Fruit fly (Drosophila melanogaster) whole organism, embryonic: ENCODE data around the gene CG31760.

Experiments
- B-H1 ChIP-seq: fragments of 200-800 bp; sonication (Bioruptor generic); IDR thresholded peaks from 3 replicates; pipeline ENCODE4 v1.3.6; 2022; ENCODE audit warnings: missing biosample characterization, missing genetic modification characterization
- CG10267 ChIP-seq: fragments of 200-800 bp; sonication (Bioruptor generic); optimal IDR thresholded peaks from 2 replicates; lab custom pipeline; 2018; ENCODE audit warnings: missing biosample characterization, mild to moderate bottlenecking, missing genetic modification characterization, moderate library complexity
- CG10654 ChIP-seq: fragments of 200-800 bp; sonication (Bioruptor generic); optimal IDR thresholded peaks from 2 replicates; lab custom pipeline; 2016; ENCODE audit warnings: missing biosample characterization, missing genetic modification characterization
- CG11696 ChIP-seq: fragments of 200-800 bp; sonication (Bioruptor generic); IDR thresholded peaks from 2 replicates; pipeline ENCODE4 v1.3.6; 2022; ENCODE audit warnings: missing biosample characterization, missing genetic modification characterization
- CG13775 ChIP-seq: fragments of 200-800 bp; sonication (Bioruptor generic); optimal IDR thresholded peaks from 3 replicates; lab custom pipeline; 2017; ENCODE audit warnings: missing biosample characterization, mild to moderate bottlenecking, missing genetic modification characterization
- CG15514 ChIP-seq: fragments of 200-800 bp; sonication (Bioruptor generic); optimal IDR thresholded peaks from 3 replicates; lab custom pipeline; 2017; ENCODE audit warnings: missing biosample characterization, missing genetic modification characterization, mild to moderate bottlenecking, moderate library complexity, missing genetic modification reagents
- CG1603 ChIP-seq: fragments of 200-800 bp; sonication (Bioruptor generic); optimal IDR thresholded peaks from 2 replicates; lab custom pipeline; 2019; ENCODE audit warnings: missing biosample characterization, mild to moderate bottlenecking, missing genetic modification characterization, moderate library complexity
- CG17385 ChIP-seq: fragments of 200-800 bp; sonication (Bioruptor generic); optimal IDR thresholded peaks from 3 replicates; lab custom pipeline; 2018; ENCODE audit warnings: missing biosample characterization, mild to moderate bottlenecking, missing genetic modification characterization
- CG17612 ChIP-seq: fragments of 200-800 bp; sonication (Bioruptor generic); IDR thresholded peaks from 2 replicates; pipeline ENCODE4 v1.3.6; 2022; ENCODE audit warnings: missing biosample characterization, missing genetic modification characterization
- CG2116 ChIP-seq: fragments of 200-800 bp; sonication (Bioruptor generic); optimal IDR thresholded peaks from 3 replicates; lab custom pipeline; 2018; ENCODE audit warnings: missing biosample characterization, mild to moderate bottlenecking, missing genetic modification characterization
- CG2120 ChIP-seq: fragments of 200-800 bp; sonication (Bioruptor generic); optimal IDR thresholded peaks from 3 replicates; lab custom pipeline; 2016; ENCODE audit warnings: missing biosample characterization, missing genetic modification characterization
- CG2875 ChIP-seq: fragments of 200-800 bp; sonication (Bioruptor generic); optimal IDR thresholded peaks from 2 replicates; lab custom pipeline; 2017; ENCODE audit warnings: missing biosample characterization, mild to moderate bottlenecking, missing genetic modification characterization, missing genetic modification reagents
- CG30020 ChIP-seq: fragments of 200-800 bp; optimal IDR thresholded peaks from 2 replicates; lab custom pipeline; 2019; ENCODE audit warnings: missing biosample characterization, mild to moderate bottlenecking, missing genetic modification characterization, moderate library complexity
- CG31365 ChIP-seq: fragments of 200-800 bp; sonication (Bioruptor generic); optimal IDR thresholded peaks from 2 replicates; lab custom pipeline; 2018; ENCODE audit warnings: missing biosample characterization, mild to moderate bottlenecking, missing genetic modification characterization
- CG3281 ChIP-seq: fragments of 200-800 bp; sonication (Bioruptor generic); optimal IDR thresholded peaks from 3 replicates; lab custom pipeline; 2017; ENCODE audit warnings: missing biosample characterization, mild to moderate bottlenecking, missing genetic modification characterization
- CG34224 ChIP-seq: fragments of 200-800 bp; sonication (Bioruptor generic); IDR thresholded peaks from 3 replicates; pipeline ENCODE4 v1.3.6; 2022; ENCODE audit warnings: missing biosample characterization, missing genetic modification characterization; ENCODE audit not compliant: partially characterized antibody
- CG3847 ChIP-seq: fragments of 200-800 bp; sonication (Bioruptor generic); IDR thresholded peaks from 2 replicates; pipeline ENCODE4 v1.3.6; 2022; ENCODE audit warnings: missing biosample characterization, missing genetic modification characterization
- CG6254 ChIP-seq: fragments of 200-800 bp; sonication (Bioruptor generic); optimal IDR thresholded peaks from 3 replicates; lab custom pipeline; 2017; ENCODE audit warnings: mild to moderate bottlenecking, missing biosample characterization, missing genetic modification reagents, missing genetic modification characterization
- CG6765 ChIP-seq: fragments of 200-800 bp; sonication (Bioruptor generic); optimal IDR thresholded peaks from 3 replicates; lab custom pipeline; 2017; ENCODE audit warnings: missing biosample characterization, mild to moderate bottlenecking, missing genetic modification characterization
- CG6791 ChIP-seq: fragments of 200-800 bp; sonication (Bioruptor generic); IDR thresholded peaks from 3 replicates; pipeline ENCODE4 v1.3.6; 2022; ENCODE audit warnings: missing biosample characterization, missing genetic modification characterization; ENCODE audit not compliant: partially characterized antibody
- CG8089 ChIP-seq: fragments of 200-800 bp; sonication (Bioruptor generic); optimal IDR thresholded peaks from 3 replicates; lab custom pipeline; 2016; ENCODE audit warnings: missing biosample characterization, missing genetic modification characterization
- CG8388 ChIP-seq: fragments of 200-800 bp; sonication (Bioruptor generic); optimal IDR thresholded peaks from 2 replicates; lab custom pipeline; 2019; ENCODE audit warnings: missing biosample characterization, mild to moderate bottlenecking, missing genetic modification characterization, moderate library complexity
- Dbx ChIP-seq: fragments of 200-800 bp; sonication (Bioruptor generic); IDR thresholded peaks from 3 replicates; pipeline ENCODE4 v1.3.6; 2022; ENCODE audit warnings: missing biosample characterization, missing genetic modification characterization
- Fer3 ChIP-seq: fragments of 200-800 bp; sonication (Bioruptor generic); optimal IDR thresholded peaks from 2 replicates; lab custom pipeline; 2018; ENCODE audit warnings: missing biosample characterization, mild to moderate bottlenecking, missing genetic modification characterization, moderate library complexity
- Hr3 ChIP-seq: fragments of 200-800 bp; sonication (Bioruptor generic); optimal IDR thresholded peaks from 3 replicates; lab custom pipeline; 2016; ENCODE audit warnings: missing biosample characterization, missing genetic modification characterization
- Mad ChIP-seq: fragments of 200-800 bp; sonication (Bioruptor generic); optimal IDR thresholded peaks from 2 replicates; lab custom pipeline; 2016; ENCODE audit warnings: missing biosample characterization, missing genetic modification characterization
- Med ChIP-seq: fragments of 200-800 bp; sonication (Bioruptor generic); peaks from one replicate; lab custom pipeline; 2016; ENCODE audit warnings: missing biosample characterization, missing genetic modification characterization, mild to moderate bottlenecking, inconsistent platforms, moderate library complexity
- PHDP ChIP-seq: fragments of 200-800 bp; sonication (Bioruptor generic); optimal IDR thresholded peaks from 3 replicates; lab custom pipeline; 2018; ENCODE audit warnings: missing biosample characterization, mild to moderate bottlenecking, missing genetic modification characterization, moderate library complexity
- Sry-δ ChIP-seq: fragments of 200-800 bp; sonication (Bioruptor generic); optimal IDR thresholded peaks from 2 replicates; lab custom pipeline; 2016; ENCODE audit warnings: missing biosample characterization, missing genetic modification characterization
- cad ChIP-seq: fragments of >200 bp; optimal IDR thresholded peaks from 2 replicates; lab custom pipeline; 2017; ENCODE audit warnings: missing biosample characterization, missing genetic modification characterization
- chinmo ChIP-seq: fragments of 200-800 bp; sonication (Bioruptor generic); IDR thresholded peaks from 4 replicates; pipeline ENCODE4 v1.3.6; 2022; ENCODE audit warnings: missing biosample characterization, missing genetic modification characterization; ENCODE audit not compliant: partially characterized antibody
- dati ChIP-seq: fragments of 200-800 bp; sonication (Bioruptor generic); IDR thresholded peaks from 2 replicates; pipeline ENCODE4 v1.3.6; 2022; ENCODE audit warnings: missing biosample characterization, missing genetic modification characterization
- emc ChIP-seq: fragments of 200-800 bp; sonication (Bioruptor generic); optimal IDR thresholded peaks from 2 replicates; lab custom pipeline; 2016; ENCODE audit warnings: missing biosample characterization, missing genetic modification characterization
- fd96Cb ChIP-seq: fragments of 200-800 bp; sonication (Bioruptor generic); optimal IDR thresholded peaks from 2 replicates; lab custom pipeline; 2018; ENCODE audit warnings: missing biosample characterization, mild to moderate bottlenecking, missing genetic modification characterization, moderate library complexity
- fru ChIP-seq: fragments of >200 bp; optimal IDR thresholded peaks from 2 replicates; lab custom pipeline; 2017
- hth ChIP-seq: fragments of >200 bp; optimal IDR thresholded peaks from 2 replicates; lab custom pipeline; 2017; ENCODE audit warnings: inconsistent platforms
- klu ChIP-seq: fragments of 200-800 bp; sonication (Bioruptor generic); IDR thresholded peaks from 2 replicates; pipeline ENCODE4 v1.3.6; 2022; ENCODE audit warnings: missing biosample characterization, missing genetic modification characterization
- lab ChIP-seq: fragments of 200-800 bp; sonication (Bioruptor generic); optimal IDR thresholded peaks from 3 replicates; lab custom pipeline; 2017; ENCODE audit warnings: missing biosample characterization, missing genetic modification characterization, mild to moderate bottlenecking, moderate library complexity, missing genetic modification reagents
- pfk ChIP-seq: fragments of 200-800 bp; sonication (Bioruptor generic); optimal IDR thresholded peaks from 2 replicates; lab custom pipeline; 2018; ENCODE audit warnings: missing biosample characterization, mild to moderate bottlenecking, missing genetic modification characterization, moderate library complexity
- schlank ChIP-seq: fragments of 200-800 bp; sonication (Bioruptor generic); optimal IDR thresholded peaks from 2 replicates; lab custom pipeline; 2018; ENCODE audit warnings: missing biosample characterization, mild to moderate bottlenecking, missing genetic modification characterization
- slou ChIP-seq: fragments of 200-800 bp; sonication (Bioruptor generic); optimal IDR thresholded peaks from 3 replicates; lab custom pipeline; 2016; ENCODE audit warnings: missing biosample characterization, missing genetic modification characterization
- stwl ChIP-seq: fragments of 200-800 bp; sonication (Bioruptor generic); optimal IDR thresholded peaks from 3 replicates; lab custom pipeline; 2018; ENCODE audit warnings: missing biosample characterization, mild to moderate bottlenecking, missing genetic modification characterization, moderate library complexity
- tap ChIP-seq: fragments of 200-800 bp; optimal IDR thresholded peaks from 3 replicates; lab custom pipeline; 2019; ENCODE audit warnings: missing biosample characterization, mild to moderate bottlenecking, missing genetic modification characterization, moderate library complexity
- wek ChIP-seq: fragments of 200-800 bp; sonication (Bioruptor generic); optimal IDR thresholded peaks from 3 replicates; lab custom pipeline; 2018; ENCODE audit warnings: missing biosample characterization, mild to moderate bottlenecking, missing genetic modification characterization, moderate library complexity
- z ChIP-seq: fragments of 200-800 bp; sonication (Bioruptor generic); IDR thresholded peaks from 3 replicates; pipeline ENCODE4 v1.3.6; 2022; ENCODE audit warnings: missing biosample characterization, missing genetic modification characterization
- zen ChIP-seq: fragments of 200-800 bp; sonication (Bioruptor generic); optimal IDR thresholded peaks from 3 replicates; lab custom pipeline; 2018; ENCODE audit warnings: missing biosample characterization, mild to moderate bottlenecking, missing genetic modification characterization, moderate library complexity

CG31760 gene

dm6 chr2L:12172536-12173234, 30.1 kb downstream of the CG31760 start, which contains the start of the genes CG6583 and crok (continued):
- TF ChIP-seq CG17385 (GFP tag; lab: Kevin White, UChicago) (no peak), CG2875 (GFP tag; lab: Kevin White, UChicago) (no peak), CG8388 (GFP tag; lab: Kevin White, UChicago) (no peak), Hr3 (no peak), fru (lab: Kevin White, UChicago) (no peak), wek (GFP tag; lab: Kevin White, UChicago) (no peak), CG34224 (GFP tag; lab: Robert Waterston, UW) (no peak; the same call in 2 of the 3 replicates), tap (tag; lab: Kevin White, UChicago) (no peak), CG17612 (GFP tag; lab: Robert Waterston, UW) (no peak), CG10654 (no peak)
- TF ChIP-seq, all 482 proteins: peak for 46

dm6 chr2L:12174493-12175129, 32.0 kb downstream of the CG31760 start, which contains the start of gene bru1:
Gene bru1, plus strand, starts transcription at chr2L:12175004.
- peak; percentile 64 for TF ChIP-seq zen (tag; lab: Kevin White, UChicago)
- no peak for TF ChIP-seq schlank (tag; lab: Kevin White, UChicago)
- TF ChIP-seq dati (GFP tag; lab: Robert Waterston, UW) = no peak
- peak; percentile 90 for TF ChIP-seq stwl (tag; lab: Kevin White, UChicago)
- TF ChIP-seq B-H1 (GFP tag; lab: Robert Waterston, UW) = no peak
- TF ChIP-seq CG2116 = peak; percentile 63
- peak; percentile 13 for TF ChIP-seq Sry-δ (GFP tag; lab: Kevin White, UChicago)
- peak; percentile 71 for TF ChIP-seq pfk (GFP tag; lab: Kevin White, UChicago)
- TF ChIP-seq CG1603 = peak; percentile 63
- peak; percentile 72 for TF ChIP-seq CG30020 (tag; lab: Kevin White, UChicago)

- TF ChIP-seq PHDP (tag; lab: Kevin White, UChicago) (no peak), klu (no peak), CG6765 (peak; percentile 12), slou (GFP tag; lab: Kevin White, UChicago) (no peak), lab (GFP tag; lab: Kevin White, UChicago) (peak; percentile 36), CG34224 (GFP tag; lab: Robert Waterston, UW) (0 out of 3 replicates have a peak, but pooled peaks have one; percentile 11), CG6791 (GFP tag; lab: Robert Waterston, UW) (no peak), CG2120 (GFP tag; lab: Kevin White, UChicago) (no peak), stwl (tag; lab: Kevin White, UChicago) (no peak), Med (GFP tag; lab: Kevin White, UChicago) (peak; percentile 42), fd96Cb (tag; lab: Kevin White, UChicago) (no peak), CG8089 (GFP tag; lab: Kevin White, UChicago) (no peak), CG31365 (tag; lab: Kevin White, UChicago) (no peak), hth (lab: Kevin White, UChicago) (no peak), z (GFP tag; lab: Robert Waterston, UW) (peak; percentile 95), CG3847 (no peak), CG11696 (GFP tag; lab: Robert Waterston, UW) (no peak), CG10267 (tag; lab: Kevin White, UChicago) (no peak), CG13775 (GFP tag; lab: Kevin White, UChicago) (no peak), Dbx (0 out of 3 replicates have a peak, but pooled peaks have one; percentile 6), CG15514 (GFP tag; lab: Kevin White, UChicago) (no peak), Fer3 (tag; lab: Kevin White, UChicago) (peak; percentile 5), emc (no peak), CG6254 (no peak), chinmo (GFP tag; lab: Robert Waterston, UW) (peak; percentile 78; the same call in 1 of the 4 replicates), CG3281 (GFP tag; lab: Kevin White, UChicago) (peak; percentile 26), Mad (no peak), cad (no peak)
These were observed 35.0 kb downstream of the CG31760 start, which contains the start of gene atilla for dm6 chr2L:12177621-12178020. Gene atilla, minus strand, starts transcription at chr2L:12177886.
